Fruit fly (Drosophila melanogaster): Measurements from ENCODE around the gene Or83a.

Or83a gene

dm6 chr3R:5393742-5394391 lies 5.1 kb downstream of the Or83a start, which contains the start of gene CG1172:
TSS of gene CG1172 (plus strand) at chr3R:5393922.
- 0 out of 3 replicates have a peak, but pooled peaks have one; percentile 17 for TF ChIP-seq CG4496 (GFP tag; IDR thresholded peaks at IDR 0.05)
- no peak for TF ChIP-seq Snoo (tag; optimal IDR thresholded peaks at IDR 0.05)

- TF ChIP-seq EcR (GFP tag; optimal IDR thresholded peaks at IDR 0.05) = peak; percentile 58
- peak; percentile 42; the same call in 1 of the 2 replicates for TF ChIP-seq Ets98B (GFP tag; IDR thresholded peaks at IDR 0.05)
- TF ChIP-seq gl (tag; optimal IDR thresholded peaks at IDR 0.05) = no peak
These were observed 6.4 kb downstream of the Or83a start, which contains the start of gene kkv for dm6 chr3R:5392621-5393020. TSS of gene kkv (minus strand) at chr3R:5392866.

- TF ChIP-seq CG32121 (GFP tag; IDR thresholded peaks at IDR 0.05) (no peak), CG9948 (tag; optimal IDR thresholded peaks at IDR 0.05) (no peak), CG13204 (GFP tag; optimal IDR thresholded peaks at IDR 0.05) (no peak), CG8301 (tag; optimal IDR thresholded peaks at IDR 0.05) (peak; percentile 15), CG10348 (GFP tag; IDR thresholded peaks at IDR 0.05) (no peak), CG14655 (GFP tag; optimal IDR thresholded peaks at IDR 0.05) (peak; percentile 37), Pif1B (GFP tag; optimal IDR thresholded peaks at IDR 0.05) (no peak), CG12605 (GFP tag; IDR thresholded peaks at IDR 0.05) (no peak)
These were observed 7.0 kb downstream of the Or83a start for dm6 chr3R:5392033-5392432.

dm6 chr3R:5390095-5390663 lies 8.8 kb downstream of the Or83a start:
- TF ChIP-seq Ets98B (GFP tag; IDR thresholded peaks at IDR 0.05) (no peak), Snoo (tag; optimal IDR thresholded peaks at IDR 0.05) (no peak), CG10348 (GFP tag; IDR thresholded peaks at IDR 0.05) (0 out of 2 replicates have a peak, but pooled peaks have one; percentile 21), CG32121 (GFP tag; IDR thresholded peaks at IDR 0.05) (no peak), Pif1A (GFP tag; optimal IDR thresholded peaks at IDR 0.05) (no peak), Pif1B (GFP tag; optimal IDR thresholded peaks at IDR 0.05) (no peak), CG9948 (tag; optimal IDR thresholded peaks at IDR 0.05) (no peak), D1 (tag; optimal IDR thresholded peaks at IDR 0.05) (no peak), CG13204 (GFP tag; optimal IDR thresholded peaks at IDR 0.05) (peak; percentile 40), CG12605 (GFP tag; IDR thresholded peaks at IDR 0.05) (no peak), CG8159 (tag; optimal IDR thresholded peaks at IDR 0.05) (no peak), EcR (GFP tag; optimal IDR thresholded peaks at IDR 0.05) (peak; percentile 82)

- peak; percentile 52 for TF ChIP-seq CG17806 (tag; optimal IDR thresholded peaks at IDR 0.05)
- no peak for TF ChIP-seq CG10348 (GFP tag; IDR thresholded peaks at IDR 0.05)
- TF ChIP-seq CG15710 (tag; optimal IDR thresholded peaks at IDR 0.05) = peak; percentile 6
- no peak for TF ChIP-seq gl (tag; optimal IDR thresholded peaks at IDR 0.05)
- TF ChIP-seq CG9948 (tag; optimal IDR thresholded peaks at IDR 0.05) = peak; percentile 67
- peak; percentile 65 for TF ChIP-seq CG14655 (GFP tag; optimal IDR thresholded peaks at IDR 0.05)
- TF ChIP-seq CG8159 (tag; optimal IDR thresholded peaks at IDR 0.05) = peak; percentile 42
- no peak for TF ChIP-seq CG32121 (GFP tag; IDR thresholded peaks at IDR 0.05)
- TF ChIP-seq CG8301 (tag; optimal IDR thresholded peaks at IDR 0.05) = peak; percentile 42
- TF ChIP-seq CG34367 (tag; optimal IDR thresholded peaks at IDR 0.05) = peak; percentile 4
These were observed 9.6 kb downstream of the Or83a start for dm6 chr3R:5389435-5389834.

- no peak for TF ChIP-seq CG15710 (tag; optimal IDR thresholded peaks at IDR 0.05)
- TF ChIP-seq EcR (GFP tag; optimal IDR thresholded peaks at IDR 0.05) = peak; percentile 79
- peak; percentile 17 for TF ChIP-seq CG13204 (GFP tag; optimal IDR thresholded peaks at IDR 0.05)
These were observed 10.0 kb downstream of the Or83a start for dm6 chr3R:5389034-5389433.

dm6 chr3R:5387996-5388395 lies 11.0 kb downstream of the Or83a start:
- TF ChIP-seq D1 (tag; optimal IDR thresholded peaks at IDR 0.05) = no peak
- TF ChIP-seq CG8301 (tag; optimal IDR thresholded peaks at IDR 0.05) = no peak
- no peak for TF ChIP-seq CG17806 (tag; optimal IDR thresholded peaks at IDR 0.05)

- TF ChIP-seq CG32121 (GFP tag; IDR thresholded peaks at IDR 0.05) (no peak), CG4496 (GFP tag; IDR thresholded peaks at IDR 0.05) (no peak), CG14655 (GFP tag; optimal IDR thresholded peaks at IDR 0.05) (no peak), CG17806 (tag; optimal IDR thresholded peaks at IDR 0.05) (no peak), fd96Ca (GFP tag; IDR thresholded peaks at IDR 0.05) (no peak), Ets98B (GFP tag; IDR thresholded peaks at IDR 0.05) (no peak), CG12605 (GFP tag; IDR thresholded peaks at IDR 0.05) (no peak), CG34367 (tag; optimal IDR thresholded peaks at IDR 0.05) (no peak), Pif1A (GFP tag; optimal IDR thresholded peaks at IDR 0.05) (no peak), CG8159 (tag; optimal IDR thresholded peaks at IDR 0.05) (no peak)
These were observed 11.4 kb downstream of the Or83a start, which contains the start of gene CG14668 for dm6 chr3R:5387564-5387963. TSS of gene CG14668 (minus strand) at chr3R:5387664.

Data from whole organism, pupa.